Worm (Caenorhabditis elegans) whole organism, young adult: ENCODE measurements around the gene hal-3.
A peak's percentile ranks its signal among the peaks of the same experiment; 100 is the strongest.

Experiments used
- B0336.3 ChIP-seq: fragments of 200-800 bp; sonication (Bioruptor generic); IDR thresholded peaks from 2 replicates; pipeline ENCODE4 v1.3.6; 2022; ENCODE audit warnings: missing genetic modification characterization, missing compliant biosample characterization
- C06A6.2 ChIP-seq: fragments of 200-800 bp; sonication (Bioruptor generic); conservative IDR thresholded peaks from 2 replicates; pipeline ENCODE4 v1.3.6; 2022; ENCODE audit warnings: missing genetic modification characterization, missing compliant biosample characterization
- F57C9.4 ChIP-seq: sonication (generic microtip); optimal IDR thresholded peaks from 2 replicates; lab custom pipeline; 2017; ENCODE audit warnings: mild to moderate bottlenecking, missing genetic modification characterization, missing compliant biosample characterization
- K12H6.12 ChIP-seq: fragments of 200-800 bp; sonication (Bioruptor generic); optimal IDR thresholded peaks from 2 replicates; lab custom pipeline; 2018; ENCODE audit warnings: mild to moderate bottlenecking, missing genetic modification characterization, missing compliant biosample characterization
- ZK185.1 ChIP-seq: sonication (generic microtip); optimal IDR thresholded peaks from 2 replicates; lab custom pipeline; 2016; ENCODE audit warnings: mild to moderate bottlenecking, missing genetic modification characterization, missing compliant biosample characterization; ENCODE audit not compliant: poor library complexity, severe bottlenecking
- atf-7 ChIP-seq: sonication (generic microtip); optimal IDR thresholded peaks from 2 replicates; lab custom pipeline; 2017; ENCODE audit warnings: mild to moderate bottlenecking, missing genetic modification characterization, missing compliant biosample characterization
- athp-1 ChIP-seq: sonication (generic microtip); optimal IDR thresholded peaks from 2 replicates; lab custom pipeline; 2017; ENCODE audit warnings: mild to moderate bottlenecking, missing genetic modification characterization, missing compliant biosample characterization
- attf-3 ChIP-seq: fragments of 200-800 bp; sonication (Bioruptor generic); conservative IDR thresholded peaks from 2 replicates; pipeline ENCODE4 v1.3.6; 2022; ENCODE audit warnings: missing genetic modification reagents, missing genetic modification characterization, missing compliant biosample characterization
- attf-5 ChIP-seq: fragments of 200-800 bp; sonication (Bioruptor generic); optimal IDR thresholded peaks from 2 replicates; lab custom pipeline; 2018; ENCODE audit warnings: mild to moderate bottlenecking, missing genetic modification characterization, missing compliant biosample characterization
- cebp-1 ChIP-seq, 2 experiments: fragments of 200-800 bp in 1 of 2; sonication (Bioruptor generic) in 1 of 2; sonication (generic microtip) in 1 of 2; IDR thresholded peaks in 1 of 2; optimal IDR thresholded peaks in 1 of 2; 2 replicates each; pipeline versions ENCODE4 v1.3.6 to Lab custom; 2017 to 2022; ENCODE audit warnings: missing compliant biosample characterization in 2 of 2, missing genetic modification characterization in 2 of 2, mild to moderate bottlenecking in 1 of 2, missing genetic modification reagents in 1 of 2, moderate library complexity in 1 of 2
- dox-1 ChIP-seq: fragments of 200-800 bp; sonication (Bioruptor generic); IDR thresholded peaks from 2 replicates; pipeline ENCODE4 v1.3.6; 2022; ENCODE audit warnings: missing genetic modification reagents, missing genetic modification characterization, missing compliant biosample characterization
- egl-44 ChIP-seq: fragments of 200-800 bp; sonication (Bioruptor generic); IDR thresholded peaks from 2 replicates; pipeline ENCODE4 v1.3.6; 2022; ENCODE audit warnings: missing genetic modification reagents, missing genetic modification characterization, missing compliant biosample characterization
- gei-17 ChIP-seq: fragments of 200-800 bp; sonication (Bioruptor generic); optimal IDR thresholded peaks from 2 replicates; lab custom pipeline; 2018; ENCODE audit warnings: mild to moderate bottlenecking, missing genetic modification characterization, missing compliant biosample characterization
- hlh-26 ChIP-seq: fragments of 200-800 bp; sonication (Bioruptor generic); conservative IDR thresholded peaks from 2 replicates; pipeline ENCODE4 v1.3.6; 2022; ENCODE audit warnings: missing genetic modification reagents, missing genetic modification characterization, missing compliant biosample characterization
- hmg-20 ChIP-seq: fragments of 200-800 bp; sonication (Bioruptor generic); IDR thresholded peaks from 2 replicates; pipeline ENCODE4 v1.3.6; 2022; ENCODE audit warnings: missing genetic modification reagents, missing genetic modification characterization, missing compliant biosample characterization
- lag-1 ChIP-seq: fragments of 200-800 bp; sonication (Bioruptor generic); IDR thresholded peaks from 2 replicates; pipeline ENCODE4 v1.3.6; 2022; ENCODE audit warnings: missing genetic modification reagents, missing genetic modification characterization, missing compliant biosample characterization
- let-607 ChIP-seq, 2 experiments: fragments of 200-800 bp in 1 of 2; sonication (Bioruptor generic) in 1 of 2; sonication (generic microtip) in 1 of 2; optimal IDR thresholded peaks; 2 replicates each; lab custom pipeline; 2016 to 2018; ENCODE audit warnings: mild to moderate bottlenecking in 2 of 2, missing compliant biosample characterization in 2 of 2, missing genetic modification characterization in 2 of 2, moderate library complexity in 2 of 2, missing genotype in 1 of 2
- lsy-27 ChIP-seq: sonication (generic microtip); optimal IDR thresholded peaks from 2 replicates; lab custom pipeline; 2017; ENCODE audit warnings: missing genetic modification characterization, mild to moderate bottlenecking, missing compliant biosample characterization, antibody characterized with exemption, missing genotype, borderline replicate concordance; ENCODE audit not compliant: insufficient read depth
- madf-10 ChIP-seq: sonication (generic microtip); optimal IDR thresholded peaks from 2 replicates; lab custom pipeline; 2016; ENCODE audit warnings: mild to moderate bottlenecking, missing genetic modification characterization, missing compliant biosample characterization
- madf-3 ChIP-seq: fragments of 200-800 bp; sonication (Bioruptor generic); IDR thresholded peaks from 2 replicates; pipeline ENCODE4 v1.3.6; 2022; ENCODE audit warnings: missing genetic modification reagents, missing genetic modification characterization, missing compliant biosample characterization
- madf-8 ChIP-seq: fragments of 200-800 bp; sonication (Bioruptor generic); conservative IDR thresholded peaks from 2 replicates; pipeline ENCODE4 v1.3.6; 2022; ENCODE audit warnings: missing genetic modification reagents, missing genetic modification characterization, missing compliant biosample characterization
- mcd-1 ChIP-seq: fragments of 200-800 bp; sonication (Bioruptor generic); IDR thresholded peaks from 2 replicates; pipeline ENCODE4 v1.3.6; 2022; ENCODE audit warnings: missing genetic modification reagents, missing genetic modification characterization, missing compliant biosample characterization
- mel-28 ChIP-seq: sonication (generic microtip); optimal IDR thresholded peaks from 2 replicates; lab custom pipeline; 2016; ENCODE audit warnings: borderline replicate concordance, mild to moderate bottlenecking, missing genetic modification characterization, missing compliant biosample characterization
- mes-4 ChIP-seq: sonication (generic microtip); optimal IDR thresholded peaks from 2 replicates; lab custom pipeline; 2016; ENCODE audit warnings: missing genotype, missing genetic modification characterization, missing compliant biosample characterization
- mxl-1 ChIP-seq: sonication (generic microtip); optimal IDR thresholded peaks from 2 replicates; lab custom pipeline; 2016; ENCODE audit warnings: missing genetic modification characterization, missing compliant biosample characterization
- nfyb-1 ChIP-seq: fragments of 200-800 bp; sonication (Bioruptor generic); IDR thresholded peaks from 2 replicates; pipeline ENCODE4 v1.3.6; 2022; ENCODE audit warnings: missing genetic modification reagents, missing genetic modification characterization, missing compliant biosample characterization
- nhr-80 ChIP-seq: sonication (generic microtip); optimal IDR thresholded peaks from 2 replicates; lab custom pipeline; 2016; ENCODE audit warnings: missing genetic modification characterization, missing compliant biosample characterization
- pha-4 ChIP-seq: fragments of 150-350 bp; sonication (generic microtip); optimal IDR thresholded peaks from 2 replicates; lab custom pipeline; 2014; ENCODE audit warnings: missing biosample characterization, missing genetic modification reagents, missing genetic modification characterization
- sdz-38 ChIP-seq: sonication (generic microtip); optimal IDR thresholded peaks from 2 replicates; lab custom pipeline; 2016; ENCODE audit warnings: missing genotype, missing genetic modification characterization, missing compliant biosample characterization
- sea-2 ChIP-seq: fragments of 200-800 bp; sonication (Bioruptor generic); IDR thresholded peaks from 2 replicates; pipeline ENCODE4 v1.3.6; 2022; ENCODE audit warnings: missing genetic modification characterization, missing compliant biosample characterization
- tbp1 ChIP-seq: fragments of 200-800 bp; sonication (Bioruptor generic); optimal IDR thresholded peaks from 2 replicates; lab custom pipeline; 2018; ENCODE audit warnings: mild to moderate bottlenecking, missing genetic modification characterization, missing compliant biosample characterization
- tlf-1 ChIP-seq: fragments of 200-800 bp; sonication (Bioruptor generic); optimal IDR thresholded peaks from 2 replicates; lab custom pipeline; 2018; ENCODE audit warnings: mild to moderate bottlenecking, missing genetic modification characterization, missing compliant biosample characterization
- unc-130 ChIP-seq: sonication (generic microtip); optimal IDR thresholded peaks from 2 replicates; lab custom pipeline; 2016; ENCODE audit warnings: missing genetic modification reagents, missing genetic modification characterization, missing compliant biosample characterization
- unc-62 ChIP-seq: fragments of 150-350 bp; optimal IDR thresholded peaks from 2 replicates; lab custom pipeline; 2014; ENCODE audit warnings: missing biosample characterization, missing genetic modification reagents, missing genetic modification characterization
- xnd-1 ChIP-seq: sonication (generic microtip); optimal IDR thresholded peaks from 2 replicates; lab custom pipeline; 2016; ENCODE audit warnings: missing genotype, missing genetic modification reagents, missing genetic modification characterization, missing compliant biosample characterization

Gene hal-3

ce11 chrII:9609296-9609695, 7.6 kb downstream of the hal-3 start, which contains the start of gene pap-2:
Gene pap-2, minus strand, starts transcription at chrII:9609396.
- TF ChIP-seq ZK185.1 (tag; lab: Kevin White, UChicago) (no peak), sea-2 (GFP tag; lab: Robert Waterston, UW) (no peak), lag-1 (GFP tag; lab: Robert Waterston, UW) (no peak), unc-130 (GFP tag; lab: Kevin White, UChicago) (no peak), unc-62 (GFP tag; lab: Kevin White, UChicago) (no peak)

- TF ChIP-seq gei-17 (GFP tag; lab: Kevin White, UChicago) (no peak), athp-1 (tag; lab: Kevin White, UChicago) (no peak), sdz-38 (tag; lab: Kevin White, UChicago) (no peak), nhr-80 (tag; lab: Kevin White, UChicago) (peak; percentile 15), cebp-1 (GFP tag; IDR thresholded peaks at IDR 0.05; lab: Robert Waterston, UW) (no peak), cebp-1 (tag; optimal IDR thresholded peaks at IDR 0.05; lab: Kevin White, UChicago) (no peak), attf-3 (GFP tag; lab: Robert Waterston, UW) (no peak), mxl-1 (tag; lab: Kevin White, UChicago) (no peak), mes-4 (tag; lab: Kevin White, UChicago) (no peak), nfyb-1 (GFP tag; lab: Robert Waterston, UW) (no peak), atf-7 (tag; lab: Kevin White, UChicago) (no peak), C06A6.2 (GFP tag; lab: Robert Waterston, UW) (no peak), mcd-1 (no peak), pha-4 (peak; percentile 19)
Observed at ce11 chrII:9607137-9607536, 9.8 kb downstream of the hal-3 start.

ce11 chrII:9606485-9607036, 10.4 kb downstream of the hal-3 start:
- TF ChIP-seq mcd-1 (no peak), pha-4 (no peak), xnd-1 (tag; lab: Kevin White, UChicago) (no peak), lsy-27 (tag; lab: Kevin White, UChicago) (no peak), madf-8 (no peak), tlf-1 (no peak), ZK185.1 (tag; lab: Kevin White, UChicago) (no peak), egl-44 (GFP tag; lab: Robert Waterston, UW) (no peak), cebp-1 (GFP tag; IDR thresholded peaks at IDR 0.05; lab: Robert Waterston, UW) (peak; percentile 59; the same call in 1 of the 2 replicates), cebp-1 (tag; optimal IDR thresholded peaks at IDR 0.05; lab: Kevin White, UChicago) (peak; percentile 82), K12H6.12 (tag; lab: Kevin White, UChicago) (peak; percentile 45), B0336.3 (GFP tag; lab: Robert Waterston, UW) (no peak), tbp1 (GFP tag; lab: Kevin White, UChicago) (no peak), attf-5 (GFP tag; lab: Kevin White, UChicago) (peak; percentile 28), madf-3 (GFP tag; lab: Robert Waterston, UW) (no peak), dox-1 (GFP tag; lab: Robert Waterston, UW) (no peak), mel-28 (no peak), atf-7 (tag; lab: Kevin White, UChicago) (no peak), hlh-26 (GFP tag; lab: Robert Waterston, UW) (no peak), let-607 (tag; optimal IDR thresholded peaks at IDR 0.05; lab: Kevin White, UChicago) (no peak), madf-10 (tag; lab: Kevin White, UChicago) (no peak), hmg-20 (GFP tag; lab: Robert Waterston, UW) (no peak), F57C9.4 (tag; lab: Kevin White, UChicago) (no peak)
